Fruit fly (Drosophila melanogaster): Measurements from ENCODE around the gene Df31.
A peak's percentile ranks its signal among the peaks of the same experiment; 100 is the strongest.

The Df31 gene

DNA sequence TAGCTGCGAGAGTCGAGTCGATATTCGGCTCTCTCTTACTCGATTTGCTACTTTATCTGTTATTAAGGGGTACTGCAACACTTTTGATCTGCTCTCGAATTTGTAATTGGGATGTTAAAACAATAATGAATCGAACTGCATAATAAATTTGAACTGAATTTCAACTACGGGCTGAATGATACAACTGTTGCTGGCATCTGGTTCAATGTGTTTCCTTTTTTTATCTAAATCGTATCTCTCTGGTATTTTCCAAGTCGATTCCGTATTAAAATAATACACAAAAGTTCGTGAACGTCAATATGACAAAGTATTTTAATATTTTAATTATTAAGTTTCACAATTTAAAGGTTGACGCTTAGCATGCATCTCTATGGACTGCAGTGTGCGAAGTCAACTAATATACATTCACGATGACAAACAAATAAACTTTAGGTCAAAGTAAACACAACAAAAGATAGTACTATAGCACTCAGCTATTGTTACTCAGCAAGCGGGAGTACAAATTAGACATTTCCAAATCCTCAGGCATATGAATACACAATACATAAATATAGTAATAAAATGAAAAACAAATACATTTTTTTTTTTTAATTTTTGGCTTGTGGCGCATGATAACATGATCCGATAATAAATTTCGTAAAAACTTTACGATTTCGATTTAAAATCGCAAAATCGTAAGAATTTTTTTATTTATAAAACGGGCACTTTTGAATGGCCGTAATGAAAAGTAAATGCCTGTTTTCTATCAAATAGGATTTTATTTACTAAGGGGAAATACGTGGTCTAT lies 5.9 kb downstream of the Df31 start, which contains the start of gene CG2201:
Gene CG2201, minus strand, starts transcription at position 396 of the 787 bp plus-strand sequence.
- TF ChIP-seq CG8159 (tag; optimal IDR thresholded peaks at IDR 0.05): no peak
- peak; percentile 52; the same call in 1 of the 2 replicates for TF ChIP-seq Ets98B (GFP tag; IDR thresholded peaks at IDR 0.05)
- TF ChIP-seq Pif1A (GFP tag; optimal IDR thresholded peaks at IDR 0.05): peak; percentile 0
- TF ChIP-seq Pif1B (GFP tag; optimal IDR thresholded peaks at IDR 0.05): peak; percentile 29
- 0 out of 3 replicates have a peak, but pooled peaks have one; percentile 17 for TF ChIP-seq CG4496 (GFP tag; IDR thresholded peaks at IDR 0.05)
- no peak for TF ChIP-seq CG17806 (tag; optimal IDR thresholded peaks at IDR 0.05)

- TF ChIP-seq CG32121 (GFP tag; IDR thresholded peaks at IDR 0.05) (no peak), EcR (GFP tag; optimal IDR thresholded peaks at IDR 0.05) (peak; percentile 46), CG8301 (tag; optimal IDR thresholded peaks at IDR 0.05) (no peak), rn (GFP tag; IDR thresholded peaks at IDR 0.05) (no peak)
Observed at dm6 chr2L:21622709-21623684, 6.7 kb downstream of the Df31 start.

- no peak for TF ChIP-seq CG32121 (GFP tag; IDR thresholded peaks at IDR 0.05)
- no peak for TF ChIP-seq CG13204 (GFP tag; optimal IDR thresholded peaks at IDR 0.05)
- no peak for TF ChIP-seq CG8159 (tag; optimal IDR thresholded peaks at IDR 0.05)
- TF ChIP-seq Pif1B (GFP tag; optimal IDR thresholded peaks at IDR 0.05): no peak
- TF ChIP-seq CG4496 (GFP tag; IDR thresholded peaks at IDR 0.05): no peak
- no peak for TF ChIP-seq CG15710 (tag; optimal IDR thresholded peaks at IDR 0.05)
- TF ChIP-seq D1 (tag; optimal IDR thresholded peaks at IDR 0.05): no peak
- no peak for TF ChIP-seq Snoo (tag; optimal IDR thresholded peaks at IDR 0.05)
- TF ChIP-seq Ets98B (GFP tag; IDR thresholded peaks at IDR 0.05): no peak
- no peak for TF ChIP-seq CG8301 (tag; optimal IDR thresholded peaks at IDR 0.05)
- no peak for TF ChIP-seq EcR (GFP tag; optimal IDR thresholded peaks at IDR 0.05)
- no peak for TF ChIP-seq fd96Ca (GFP tag; IDR thresholded peaks at IDR 0.05)
- no peak for TF ChIP-seq CG17806 (tag; optimal IDR thresholded peaks at IDR 0.05)
- no peak for TF ChIP-seq CG9948 (tag; optimal IDR thresholded peaks at IDR 0.05)
- no peak for TF ChIP-seq CG14655 (GFP tag; optimal IDR thresholded peaks at IDR 0.05)
Observed at dm6 chr2L:21622062-21622589, 7.6 kb downstream of the Df31 start.

DNA sequence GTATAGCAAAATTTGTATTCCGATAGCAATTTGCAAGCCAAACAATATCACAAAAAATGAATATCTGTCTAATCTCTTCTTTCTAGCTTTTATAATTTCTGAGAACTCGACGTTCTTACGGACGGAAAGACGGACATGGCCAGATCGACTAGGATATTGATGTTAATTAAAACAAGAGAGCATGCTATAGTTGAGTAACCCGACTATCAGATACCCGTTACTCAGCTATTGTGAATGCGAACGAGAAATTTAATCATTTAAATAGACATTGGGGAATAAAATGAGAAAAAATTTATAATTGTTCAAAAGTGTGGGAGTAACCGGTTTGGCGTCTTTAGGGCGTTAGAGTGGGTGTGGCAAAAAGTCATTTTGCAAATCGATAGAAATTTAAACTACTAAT lies 9.2 kb downstream of the Df31 start:
- TF ChIP-seq fd96Ca (GFP tag; IDR thresholded peaks at IDR 0.05) (no peak), CG9948 (tag; optimal IDR thresholded peaks at IDR 0.05) (no peak), Pif1B (GFP tag; optimal IDR thresholded peaks at IDR 0.05) (no peak), gl (tag; optimal IDR thresholded peaks at IDR 0.05) (no peak), Snoo (tag; optimal IDR thresholded peaks at IDR 0.05) (no peak), rn (GFP tag; IDR thresholded peaks at IDR 0.05) (no peak), CG10348 (GFP tag; IDR thresholded peaks at IDR 0.05) (no peak), CG32121 (GFP tag; IDR thresholded peaks at IDR 0.05) (no peak), Ets98B (GFP tag; IDR thresholded peaks at IDR 0.05) (no peak), CG13204 (GFP tag; optimal IDR thresholded peaks at IDR 0.05) (no peak), CG14655 (GFP tag; optimal IDR thresholded peaks at IDR 0.05) (no peak), CG17806 (tag; optimal IDR thresholded peaks at IDR 0.05) (no peak)

- TF ChIP-seq CG9948 (tag; optimal IDR thresholded peaks at IDR 0.05) (peak; percentile 19), CG4496 (GFP tag; IDR thresholded peaks at IDR 0.05) (no peak; the same call in 2 of the 3 replicates), D1 (tag; optimal IDR thresholded peaks at IDR 0.05) (no peak), CG12605 (GFP tag; IDR thresholded peaks at IDR 0.05) (no peak), CG15710 (tag; optimal IDR thresholded peaks at IDR 0.05) (peak; percentile 13), CG13204 (GFP tag; optimal IDR thresholded peaks at IDR 0.05) (no peak), gl (tag; optimal IDR thresholded peaks at IDR 0.05) (no peak), CG34367 (tag; optimal IDR thresholded peaks at IDR 0.05) (no peak), CG17806 (tag; optimal IDR thresholded peaks at IDR 0.05) (no peak), EcR (GFP tag; optimal IDR thresholded peaks at IDR 0.05) (no peak), Pif1A (GFP tag; optimal IDR thresholded peaks at IDR 0.05) (peak; percentile 22), fd96Ca (GFP tag; IDR thresholded peaks at IDR 0.05) (no peak; the same call in 2 of the 3 replicates), CG14655 (GFP tag; optimal IDR thresholded peaks at IDR 0.05) (peak; percentile 37), CG8159 (tag; optimal IDR thresholded peaks at IDR 0.05) (peak; percentile 34), Ets98B (GFP tag; IDR thresholded peaks at IDR 0.05) (no peak), CG8301 (tag; optimal IDR thresholded peaks at IDR 0.05) (peak; percentile 36), rn (GFP tag; IDR thresholded peaks at IDR 0.05) (no peak)
Observed at dm6 chr2L:21618738-21619431, 10.8 kb downstream of the Df31 start.
